Fruit fly (Drosophila melanogaster): ENCODE data around the gene S-Lap3.
A peak's percentile ranks its signal among the peaks of the same experiment; 100 is the strongest.

S-Lap3 gene

DNA sequence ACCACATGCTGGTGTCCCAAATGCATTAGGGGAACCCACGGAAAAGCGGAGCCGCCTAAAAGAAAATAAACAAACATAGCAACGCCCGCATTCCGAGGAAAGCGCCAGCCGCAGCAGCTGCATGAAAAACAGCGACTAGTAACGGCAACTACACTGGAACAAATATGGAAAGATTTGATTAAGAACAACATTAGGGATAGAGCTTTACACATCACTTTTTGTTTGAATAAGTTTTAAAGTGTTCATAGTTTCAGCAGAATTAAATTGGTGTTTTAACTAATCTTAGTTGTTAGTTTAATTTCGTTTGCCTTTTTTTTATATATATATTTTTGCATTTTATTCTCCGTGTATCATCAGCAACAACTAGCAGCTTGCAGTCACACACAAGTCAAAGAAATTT, 37.0 kb upstream of the S-Lap3 start (continued):
- TF ChIP-seq CG11085 (GFP tag; IDR thresholded peaks at IDR 0.05), result no peak
- TF ChIP-seq dan (GFP tag; IDR thresholded peaks at IDR 0.05), result no peak
- no peak for TF ChIP-seq sob (GFP tag; IDR thresholded peaks at IDR 0.05)
- TF ChIP-seq CG2889 (GFP tag; IDR thresholded peaks at IDR 0.05), result no peak
- no peak for TF ChIP-seq sisA (GFP tag; IDR thresholded peaks at IDR 0.05)
- TF ChIP-seq pzg (GFP tag; optimal IDR thresholded peaks at IDR 0.05), result no peak
- no peak for TF ChIP-seq hth (optimal IDR thresholded peaks at IDR 0.05)
- peak; percentile 8 for TF ChIP-seq Fer3 (tag; optimal IDR thresholded peaks at IDR 0.05)
- TF ChIP-seq CG15601 (tag; optimal IDR thresholded peaks at IDR 0.05), result peak; percentile 44
- no peak for TF ChIP-seq Optix (GFP tag; IDR thresholded peaks at IDR 0.05)
- TF ChIP-seq CG9215 (GFP tag; IDR thresholded peaks at IDR 0.05), result no peak
- 0 out of 2 replicates have a peak, but pooled peaks have one; percentile 14 for TF ChIP-seq gt (GFP tag; IDR thresholded peaks at IDR 0.05)
- no peak for TF ChIP-seq tgo (GFP tag; IDR thresholded peaks at IDR 0.05)
- no peak for TF ChIP-seq CG12299 (tag; optimal IDR thresholded peaks at IDR 0.05)
- no peak for TF ChIP-seq pita (GFP tag; optimal IDR thresholded peaks at IDR 0.05)
- no peak for TF ChIP-seq gce (GFP tag; IDR thresholded peaks at IDR 0.05)
- TF ChIP-seq Bgb (GFP tag; IDR thresholded peaks at IDR 0.05; ENCODE audit: partially characterized antibody), result no peak
- TF ChIP-seq CG4854 (GFP tag; optimal IDR thresholded peaks at IDR 0.05), result no peak
- peak; percentile 28 for TF ChIP-seq CG17802 (tag; optimal IDR thresholded peaks at IDR 0.05)
- TF ChIP-seq YL-1 (GFP tag; optimal IDR thresholded peaks at IDR 0.05), result no peak
- no peak for TF ChIP-seq Taf1 (GFP tag; IDR thresholded peaks at IDR 0.05)
- no peak for TF ChIP-seq Abd-B (GFP tag; optimal IDR thresholded peaks at IDR 0.05)
- TF ChIP-seq chm (GFP tag; IDR thresholded peaks at IDR 0.05), result no peak
- TF ChIP-seq CG12391 (tag; optimal IDR thresholded peaks at IDR 0.05), result peak; percentile 61
- no peak for TF ChIP-seq CG16813 (GFP tag; IDR thresholded peaks at IDR 0.05; ENCODE audit: partially characterized antibody)
- no peak for TF ChIP-seq en (GFP tag; optimal IDR thresholded peaks at IDR 0.05)
- no peak for TF ChIP-seq cg (GFP tag; optimal IDR thresholded peaks at IDR 0.05)
- peak; percentile 59 for TF ChIP-seq nmo (GFP tag; optimal IDR thresholded peaks at IDR 0.05)
- no peak for TF ChIP-seq gro (GFP tag; optimal IDR thresholded peaks at IDR 0.05)
- TF ChIP-seq lov (optimal IDR thresholded peaks at IDR 0.05), result no peak
- TF ChIP-seq lov (GFP tag; IDR thresholded peaks at IDR 0.05), result no peak
- TF ChIP-seq CG4424 (GFP tag; optimal IDR thresholded peaks at IDR 0.05), result peak; percentile 50
- no peak for TF ChIP-seq CG13123 (GFP tag; optimal IDR thresholded peaks at IDR 0.05)
- no peak for TF ChIP-seq Stat92E (GFP tag; optimal IDR thresholded peaks at IDR 0.05)
- no peak for TF ChIP-seq D (optimal IDR thresholded peaks at IDR 0.05)
- TF ChIP-seq D (GFP tag; optimal IDR thresholded peaks at IDR 0.05), result peak; percentile 55
- TF ChIP-seq cad (GFP tag; optimal IDR thresholded peaks at IDR 0.05), result no peak
- no peak for TF ChIP-seq CG3995 (GFP tag; optimal IDR thresholded peaks at IDR 0.05)
- TF ChIP-seq CG5245 (GFP tag; optimal IDR thresholded peaks at IDR 0.05), result peak; percentile 7
- no peak for TF ChIP-seq Dref (GFP tag; IDR thresholded peaks at IDR 0.05)
- TF ChIP-seq unc-4 (GFP tag; IDR thresholded peaks at IDR 0.05; ENCODE audit: partially characterized antibody), result no peak
- no peak for TF ChIP-seq sc (optimal IDR thresholded peaks at IDR 0.05)
- peak; percentile 11 for TF ChIP-seq sc (GFP tag; optimal IDR thresholded peaks at IDR 0.05)
- no peak for TF ChIP-seq Dbx (GFP tag; IDR thresholded peaks at IDR 0.05)
- TF ChIP-seq Sry-β (GFP tag; optimal IDR thresholded peaks at IDR 0.05), result no peak
- TF ChIP-seq sna (GFP tag; IDR thresholded peaks at IDR 0.05; ENCODE audit: partially characterized antibody), result no peak
- TF ChIP-seq crc (GFP tag; optimal IDR thresholded peaks at IDR 0.05), result no peak
- no peak for TF ChIP-seq mam (GFP tag; optimal IDR thresholded peaks at IDR 0.05)
- TF ChIP-seq CG34376 (GFP tag; optimal IDR thresholded peaks at IDR 0.05), result no peak
- TF ChIP-seq CG9817 (tag; optimal IDR thresholded peaks at IDR 0.05), result no peak
- TF ChIP-seq HmgZ (tag; optimal IDR thresholded peaks at IDR 0.05), result no peak
- peak in 1 of 2 experiments; percentile 80 for TF ChIP-seq bsh (GFP tag; optimal IDR thresholded peaks at IDR 0.05)
- no peak for TF ChIP-seq Usf (GFP tag; optimal IDR thresholded peaks at IDR 0.05)
